Fruit fly (Drosophila melanogaster) S2 (cell line): ENCODE data around the gene CG11384.

Experiments used
- CG8478 ChIP-seq: fragments of >200 bp; optimal IDR thresholded peaks from 2 replicates; lab custom pipeline; 2018
- CTCF ChIP-seq, 2 experiments: fragments of >200 bp; optimal IDR thresholded peaks; 2 replicates each; lab custom pipeline; 2018

- TF ChIP-seq CG8478 (lab: Kevin White, UChicago): no peak
- no peak for TF ChIP-seq CTCF (optimal IDR thresholded peaks at IDR 0.05; lab: Kevin White, UChicago)
Measured at dm6 chrX:1171018-1171417, 4.8 kb downstream of the CG11384 start.
